Worm (Caenorhabditis elegans) whole organism, early embryonic: ENCODE measurements around the gene pfd-1.

Source experiments
- F13C5.2 ChIP-seq: sonication (generic microtip); optimal IDR thresholded peaks from 2 replicates; lab custom pipeline; 2017; ENCODE audit warnings: mild to moderate bottlenecking, missing genetic modification characterization, inconsistent platforms, missing compliant biosample characterization
- aly-1 ChIP-seq: sonication (generic microtip); optimal IDR thresholded peaks from 2 replicates; lab custom pipeline; 2016; ENCODE audit warnings: missing genetic modification characterization, missing compliant biosample characterization
- ama-1 ChIP-seq: fragments of 150-350 bp; optimal IDR thresholded peaks from 2 replicates; lab custom pipeline; 2014
- ceh-13 ChIP-seq: fragments of 200-800 bp; sonication (Bioruptor generic); optimal IDR thresholded peaks from 2 replicates; lab custom pipeline; 2018; ENCODE audit warnings: mild to moderate bottlenecking, missing genetic modification characterization, missing compliant biosample characterization
- ceh-36 ChIP-seq: sonication (generic microtip); optimal IDR thresholded peaks from 2 replicates; lab custom pipeline; 2016; ENCODE audit warnings: missing genetic modification characterization, inconsistent platforms, missing compliant biosample characterization
- flt-1 ChIP-seq: fragments of 200-800 bp; sonication (Bioruptor generic); IDR thresholded peaks from 2 replicates; pipeline ENCODE4 v1.3.6; 2022; ENCODE audit warnings: missing genetic modification characterization, missing compliant biosample characterization
- tbx-11 ChIP-seq: fragments of 200-800 bp; sonication (Bioruptor generic); IDR thresholded peaks from 2 replicates; pipeline ENCODE4 v1.3.6; 2022; ENCODE audit warnings: missing genetic modification characterization, missing compliant biosample characterization
- tbx-37 ChIP-seq: fragments of 200-800 bp; sonication (Bioruptor generic); conservative IDR thresholded peaks from 2 replicates; pipeline ENCODE4 v1.3.6; 2022; ENCODE audit warnings: missing genetic modification reagents, missing genetic modification characterization, missing compliant biosample characterization

DNA sequence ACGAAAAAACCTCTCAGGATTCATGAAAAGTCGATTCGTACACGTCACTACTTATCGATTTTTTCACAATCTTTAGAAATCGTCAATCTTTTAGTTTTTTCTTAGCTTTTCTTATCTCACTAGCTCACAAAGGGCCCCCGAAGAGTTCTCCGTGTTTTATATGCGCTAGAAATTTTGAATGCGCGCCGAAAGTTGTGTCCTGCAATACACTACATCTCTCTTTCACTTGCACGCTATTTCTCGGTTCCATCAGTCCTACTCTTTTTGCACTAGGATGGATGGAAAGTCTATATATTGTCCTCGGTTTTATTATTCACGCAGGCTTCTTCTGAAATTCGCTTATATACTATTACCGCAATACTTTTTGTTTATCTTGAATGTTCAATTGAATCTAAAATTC, 24.3 kb upstream of the pfd-1 start:
- no peak for TF ChIP-seq flt-1 (GFP tag; lab: Robert Waterston, UW)
- TF ChIP-seq aly-1 (tag; lab: Kevin White, UChicago) = no peak
- no peak for TF ChIP-seq tbx-11 (GFP tag; lab: Robert Waterston, UW)
- no peak for TF ChIP-seq ama-1
- TF ChIP-seq ceh-13 (GFP tag; lab: Kevin White, UChicago) = no peak
- TF ChIP-seq tbx-37 (GFP tag; lab: Robert Waterston, UW) = no peak
- no peak for TF ChIP-seq ceh-36
- TF ChIP-seq F13C5.2 = no peak
